Fruit fly (Drosophila melanogaster) whole organism, prepupa: ENCODE data around the gene GCS1.

Source experiments
- CG10669 ChIP-seq: fragments of 200-800 bp; sonication (Bioruptor generic); optimal IDR thresholded peaks from 3 replicates; lab custom pipeline; 2018; ENCODE audit warnings: missing biosample characterization, mild to moderate bottlenecking, missing genetic modification characterization, moderate library complexity
- CG11294 ChIP-seq: fragments of 200-800 bp; sonication (Bioruptor generic); IDR thresholded peaks from 2 replicates; pipeline ENCODE4 v1.3.6; 2022; ENCODE audit warnings: missing biosample characterization, missing genetic modification characterization
- CG11762 ChIP-seq: fragments of 200-800 bp; sonication (Bioruptor generic); optimal IDR thresholded peaks from 3 replicates; lab custom pipeline; 2016; ENCODE audit warnings: missing biosample characterization, missing genetic modification characterization; ENCODE audit not compliant: insufficient read depth
- CG1621 ChIP-seq: fragments of 200-800 bp; sonication (Bioruptor generic); optimal IDR thresholded peaks from 3 replicates; lab custom pipeline; 2018; ENCODE audit warnings: missing biosample characterization, mild to moderate bottlenecking, missing genetic modification characterization
- CG16779 ChIP-seq: fragments of 200-800 bp; sonication (Bioruptor generic); optimal IDR thresholded peaks from 3 replicates; lab custom pipeline; 2017; ENCODE audit warnings: missing biosample characterization, mild to moderate bottlenecking, missing genetic modification characterization
- CG31627 ChIP-seq: fragments of 200-800 bp; sonication (Bioruptor generic); optimal IDR thresholded peaks from 3 replicates; lab custom pipeline; 2016; ENCODE audit warnings: missing biosample characterization, missing genetic modification characterization
- CG34406 ChIP-seq: fragments of 200-800 bp; sonication (Bioruptor generic); optimal IDR thresholded peaks from 3 replicates; lab custom pipeline; 2016; ENCODE audit warnings: missing biosample characterization, missing genetic modification characterization
- CG4318 ChIP-seq: fragments of 200-800 bp; sonication (Bioruptor generic); optimal IDR thresholded peaks from 3 replicates; lab custom pipeline; 2017; ENCODE audit warnings: missing biosample characterization, mild to moderate bottlenecking, missing genetic modification characterization
- CG6163 ChIP-seq: fragments of 200-800 bp; sonication (Bioruptor generic); IDR thresholded peaks from 3 replicates; pipeline ENCODE4 v1.3.6; 2022; ENCODE audit warnings: missing biosample characterization, missing genetic modification characterization
- CG6276 ChIP-seq: fragments of 200-800 bp; sonication (Bioruptor generic); optimal IDR thresholded peaks from 2 replicates; lab custom pipeline; 2017; ENCODE audit warnings: missing biosample characterization, mild to moderate bottlenecking, missing genetic modification characterization
- CG6792 ChIP-seq: fragments of 200-800 bp; sonication (Bioruptor generic); optimal IDR thresholded peaks from 3 replicates; lab custom pipeline; 2016; ENCODE audit warnings: missing biosample characterization, missing genetic modification characterization
- CG6808 ChIP-seq: fragments of 200-800 bp; sonication (Bioruptor generic); optimal IDR thresholded peaks from 3 replicates; lab custom pipeline; 2017; ENCODE audit warnings: missing biosample characterization, missing genetic modification characterization, mild to moderate bottlenecking, moderate library complexity, missing genetic modification reagents
- CG8319 ChIP-seq: fragments of 200-800 bp; sonication (Bioruptor generic); optimal IDR thresholded peaks from 3 replicates; lab custom pipeline; 2016; ENCODE audit warnings: missing biosample characterization, missing genetic modification characterization
- CG8632 ChIP-seq: fragments of 200-800 bp; sonication (Bioruptor generic); optimal IDR thresholded peaks from 3 replicates; lab custom pipeline; 2016; ENCODE audit warnings: missing biosample characterization, missing genetic modification characterization
- Eip75B ChIP-seq: fragments of 200-800 bp; sonication (Bioruptor generic); optimal IDR thresholded peaks from 3 replicates; lab custom pipeline; 2016; ENCODE audit warnings: missing biosample characterization, missing genetic modification characterization
- Eip78C ChIP-seq: fragments of 200-800 bp; sonication (Bioruptor generic); peaks from one replicate; lab custom pipeline; 2016; ENCODE audit warnings: missing biosample characterization, missing genetic modification characterization
- Eip93F ChIP-seq: fragments of 200-800 bp; sonication (Bioruptor generic); optimal IDR thresholded peaks from 2 replicates; lab custom pipeline; 2016; ENCODE audit warnings: missing biosample characterization, mild to moderate bottlenecking, missing genetic modification characterization
- Ets21C ChIP-seq: fragments of 200-800 bp; sonication (Bioruptor generic); optimal IDR thresholded peaks from 3 replicates; lab custom pipeline; 2016; ENCODE audit warnings: missing biosample characterization, missing genetic modification characterization
- Ets96B ChIP-seq: fragments of 200-800 bp; optimal IDR thresholded peaks from 2 replicates; lab custom pipeline; 2019; ENCODE audit warnings: missing biosample characterization, mild to moderate bottlenecking, missing genetic modification characterization, moderate library complexity
- Hr39 ChIP-seq: fragments of 200-800 bp; sonication (Bioruptor generic); optimal IDR thresholded peaks from 2 replicates; lab custom pipeline; 2016; ENCODE audit warnings: missing biosample characterization, missing genetic modification characterization
- Hr4 ChIP-seq: fragments of 200-800 bp; sonication (Bioruptor generic); optimal IDR thresholded peaks from 3 replicates; lab custom pipeline; 2016; ENCODE audit warnings: missing biosample characterization, missing genetic modification characterization
- Lpt ChIP-seq: fragments of 200-800 bp; sonication (Bioruptor generic); optimal IDR thresholded peaks from 3 replicates; lab custom pipeline; 2016; ENCODE audit warnings: missing biosample characterization, missing genetic modification characterization
- Sox102F ChIP-seq: fragments of 200-800 bp; sonication (Bioruptor generic); optimal IDR thresholded peaks from 2 replicates; lab custom pipeline; 2016; ENCODE audit warnings: missing biosample characterization, mild to moderate bottlenecking, missing genetic modification characterization
- achi ChIP-seq: fragments of 200-800 bp; sonication (Bioruptor generic); optimal IDR thresholded peaks from 3 replicates; lab custom pipeline; 2016; ENCODE audit warnings: missing biosample characterization, missing genetic modification characterization
- cyc ChIP-seq: fragments of 200-800 bp; sonication (Bioruptor generic); optimal IDR thresholded peaks from 3 replicates; lab custom pipeline; 2016; ENCODE audit warnings: missing biosample characterization, missing genetic modification characterization
- dac ChIP-seq: fragments of 200-800 bp; sonication (Bioruptor generic); optimal IDR thresholded peaks from 2 replicates; lab custom pipeline; 2017; ENCODE audit warnings: missing biosample characterization, mild to moderate bottlenecking, missing genetic modification characterization
- esn ChIP-seq: fragments of 200-800 bp; sonication (Bioruptor generic); optimal IDR thresholded peaks from 2 replicates; lab custom pipeline; 2016; ENCODE audit warnings: missing biosample characterization, mild to moderate bottlenecking, missing genetic modification characterization, moderate library complexity
- fd59A ChIP-seq: fragments of 200-800 bp; sonication (Bioruptor generic); optimal IDR thresholded peaks from 2 replicates; lab custom pipeline; 2017; ENCODE audit warnings: missing biosample characterization, mild to moderate bottlenecking, missing genetic modification characterization, missing genetic modification reagents
- fkh ChIP-seq: fragments of 200-800 bp; sonication (Bioruptor generic); optimal IDR thresholded peaks from 3 replicates; lab custom pipeline; 2017; ENCODE audit warnings: missing biosample characterization, mild to moderate bottlenecking, missing genetic modification characterization, moderate library complexity
- lz ChIP-seq: fragments of 200-800 bp; sonication (Bioruptor generic); optimal IDR thresholded peaks from 3 replicates; lab custom pipeline; 2016; ENCODE audit warnings: missing biosample characterization, missing genetic modification characterization
- spab ChIP-seq: fragments of 200-800 bp; sonication (Bioruptor generic); optimal IDR thresholded peaks from 2 replicates; lab custom pipeline; 2017; ENCODE audit warnings: missing biosample characterization, mild to moderate bottlenecking, missing genetic modification characterization, missing genetic modification reagents

Gene GCS1

dm6 chrX:11370792-11371191 lies 23.0 kb upstream of the GCS1 start (continued):
- no peak for TF ChIP-seq Sox102F (GFP tag; lab: Kevin White, UChicago)
- TF ChIP-seq Eip78C = peak; percentile 81
- no peak for TF ChIP-seq CG16779 (tag; lab: Kevin White, UChicago)
- TF ChIP-seq Hr39 (GFP tag; lab: Kevin White, UChicago) = no peak
- TF ChIP-seq CG11294 (GFP tag; lab: Robert Waterston, UW) = 0 out of 2 replicates have a peak, but pooled peaks have one; percentile 30
- no peak for TF ChIP-seq CG34406 (GFP tag; lab: Kevin White, UChicago)
- TF ChIP-seq CG1621 = no peak

- TF ChIP-seq CG6163 = no peak
- no peak for TF ChIP-seq CG34406 (GFP tag; lab: Kevin White, UChicago)
- TF ChIP-seq fkh (GFP tag; lab: Kevin White, UChicago) = peak; percentile 35
- TF ChIP-seq Eip78C = peak; percentile 67
- no peak for TF ChIP-seq CG6808
- no peak for TF ChIP-seq CG8632
- no peak for TF ChIP-seq Eip75B (GFP tag; lab: Kevin White, UChicago)
- TF ChIP-seq CG6276 (GFP tag; lab: Kevin White, UChicago) = no peak
- TF ChIP-seq CG4318 = no peak
- TF ChIP-seq spab = no peak
- peak; percentile 67 for TF ChIP-seq CG1621
Measured at dm6 chrX:11369374-11369773, 21.6 kb upstream of the GCS1 start, which contains the start of gene dlg1. TSS of gene dlg1 (plus strand) at chrX:11369665.

dm6 chrX:11367783-11368509 lies 20.1 kb upstream of the GCS1 start, which contains the start of the genes hop and Tim8:
TSS of gene hop (minus strand) at chrX:11368098.
TSS of gene Tim8 (plus strand) at chrX:11368445.
- no peak for TF ChIP-seq CG8632
- no peak for TF ChIP-seq Hr4 (GFP tag; lab: Kevin White, UChicago)
- peak; percentile 8 for TF ChIP-seq Eip78C
- TF ChIP-seq achi = peak; percentile 66
- peak; percentile 76 for TF ChIP-seq fkh (GFP tag; lab: Kevin White, UChicago)

- TF ChIP-seq CG1621 (peak; percentile 49), esn (GFP tag; lab: Kevin White, UChicago) (peak; percentile 7), Ets96B (tag; lab: Kevin White, UChicago) (no peak)
- TF ChIP-seq, all 60 proteins: peak for 2
Measured at dm6 chrX:11359081-11359481, 11.3 kb upstream of the GCS1 start, which contains the start of gene Pa1. TSS of gene Pa1 (plus strand) at chrX:11359236.

dm6 chrX:11356648-11357047 lies 8.8 kb upstream of the GCS1 start:
- TF ChIP-seq CG8319 (GFP tag; lab: Kevin White, UChicago) = no peak
- TF ChIP-seq CG6792 (GFP tag; lab: Kevin White, UChicago) = no peak
- TF ChIP-seq Hr39 (GFP tag; lab: Kevin White, UChicago) = no peak
- TF ChIP-seq cyc = no peak
- no peak for TF ChIP-seq lz
- no peak for TF ChIP-seq Ets21C
- TF ChIP-seq Lpt (GFP tag; lab: Kevin White, UChicago) = no peak
- TF ChIP-seq fd59A (GFP tag; lab: Kevin White, UChicago) = no peak
- no peak for TF ChIP-seq achi
- no peak for TF ChIP-seq dac (GFP tag; lab: Kevin White, UChicago)
- TF ChIP-seq Hr4 (GFP tag; lab: Kevin White, UChicago) = no peak
- TF ChIP-seq CG10669 = no peak
- no peak for TF ChIP-seq CG31627
- TF ChIP-seq Eip93F = no peak
- no peak for TF ChIP-seq CG11762 (GFP tag; lab: Kevin White, UChicago)
- no peak for TF ChIP-seq CG4318
- TF ChIP-seq Ets96B (tag; lab: Kevin White, UChicago) = no peak
- TF ChIP-seq, all 60 proteins: peak for 0
